Fruit fly (Drosophila melanogaster) whole organism, embryonic: ENCODE measurements around the gene Lerp.

Experiments
- Adf1 ChIP-seq: fragments of 200-800 bp; sonication (Bioruptor generic); IDR thresholded peaks from 2 replicates; pipeline ENCODE4 v1.3.6; 2022; ENCODE audit warnings: missing biosample characterization, missing genetic modification characterization
- Antp ChIP-seq: fragments of 200-800 bp; sonication (Bioruptor generic); optimal IDR thresholded peaks from 3 replicates; lab custom pipeline; 2016; ENCODE audit warnings: missing biosample characterization, missing genetic modification characterization
- Atf6 ChIP-seq: fragments of 200-800 bp; sonication (Bioruptor generic); IDR thresholded peaks from 2 replicates; pipeline ENCODE4 v1.3.6; 2022; ENCODE audit warnings: missing biosample characterization, missing genetic modification characterization
- B-H2 ChIP-seq: fragments of 200-800 bp; sonication (Bioruptor generic); optimal IDR thresholded peaks from 2 replicates; lab custom pipeline; 2018; ENCODE audit warnings: missing biosample characterization, mild to moderate bottlenecking, missing genetic modification characterization
- CG1024 ChIP-seq: fragments of 200-800 bp; sonication (Bioruptor generic); IDR thresholded peaks from 2 replicates; pipeline ENCODE4 v1.3.6; 2022; ENCODE audit warnings: missing biosample characterization, missing genetic modification characterization
- CG10959 ChIP-seq: fragments of 200-800 bp; sonication (Bioruptor generic); IDR thresholded peaks from 2 replicates; pipeline ENCODE4 v1.3.6; 2022; ENCODE audit warnings: missing biosample characterization, missing genetic modification characterization
- CG13424 ChIP-seq: fragments of 200-800 bp; sonication (Bioruptor generic); optimal IDR thresholded peaks from 2 replicates; lab custom pipeline; 2019; ENCODE audit warnings: missing biosample characterization, mild to moderate bottlenecking, missing genetic modification characterization, moderate library complexity
- CG15269 ChIP-seq: fragments of 200-800 bp; sonication (Bioruptor generic); optimal IDR thresholded peaks from 2 replicates; lab custom pipeline; 2018; ENCODE audit warnings: missing biosample characterization, mild to moderate bottlenecking, missing genetic modification characterization, moderate library complexity
- CG15479 ChIP-seq: fragments of 200-800 bp; sonication (Bioruptor generic); optimal IDR thresholded peaks from 3 replicates; lab custom pipeline; 2019; ENCODE audit warnings: missing biosample characterization, mild to moderate bottlenecking, missing genetic modification characterization, moderate library complexity
- CG18011 ChIP-seq: fragments of 200-800 bp; sonication (Bioruptor generic); optimal IDR thresholded peaks from 2 replicates; lab custom pipeline; 2017; ENCODE audit warnings: missing biosample characterization, missing genetic modification characterization, mild to moderate bottlenecking, moderate library complexity, missing genotype
- CG2199 ChIP-seq: fragments of 200-800 bp; sonication (Bioruptor generic); IDR thresholded peaks from 3 replicates; pipeline ENCODE4 v1.3.6; 2022; ENCODE audit warnings: missing biosample characterization, missing genetic modification characterization
- CG3163 ChIP-seq: fragments of 200-800 bp; sonication (Bioruptor generic); optimal IDR thresholded peaks from 3 replicates; lab custom pipeline; 2016; ENCODE audit warnings: missing biosample characterization, missing genetic modification characterization
- CG33213 ChIP-seq: fragments of 200-800 bp; sonication (Bioruptor generic); optimal IDR thresholded peaks from 3 replicates; lab custom pipeline; 2016; ENCODE audit warnings: missing biosample characterization, missing genetic modification characterization
- CG3847 ChIP-seq: fragments of 200-800 bp; sonication (Bioruptor generic); IDR thresholded peaks from 2 replicates; pipeline ENCODE4 v1.3.6; 2022; ENCODE audit warnings: missing biosample characterization, missing genetic modification characterization
- CG4360 ChIP-seq: fragments of 200-800 bp; sonication (Bioruptor generic); IDR thresholded peaks from 2 replicates; pipeline ENCODE4 v1.3.6; 2022; ENCODE audit warnings: missing biosample characterization, missing genetic modification characterization
- CG4707 ChIP-seq: fragments of 200-800 bp; sonication (Bioruptor generic); optimal IDR thresholded peaks from 2 replicates; lab custom pipeline; 2018; ENCODE audit warnings: missing biosample characterization, mild to moderate bottlenecking, missing genetic modification characterization, moderate library complexity
- CG4854 ChIP-seq: fragments of 200-800 bp; sonication (Bioruptor generic); optimal IDR thresholded peaks from 2 replicates; lab custom pipeline; 2016; ENCODE audit warnings: missing biosample characterization, missing genetic modification characterization, inconsistent platforms
- CG9797 ChIP-seq: fragments of 200-800 bp; sonication (Bioruptor generic); optimal IDR thresholded peaks from 3 replicates; lab custom pipeline; 2018; ENCODE audit warnings: missing biosample characterization, mild to moderate bottlenecking, missing genetic modification characterization
- CG9932 ChIP-seq: fragments of 200-800 bp; sonication (Bioruptor generic); IDR thresholded peaks from 2 replicates; pipeline ENCODE4 v1.3.6; 2022; ENCODE audit warnings: missing biosample characterization, missing genetic modification characterization
- Dbx ChIP-seq: fragments of 200-800 bp; sonication (Bioruptor generic); IDR thresholded peaks from 3 replicates; pipeline ENCODE4 v1.3.6; 2022; ENCODE audit warnings: missing biosample characterization, missing genetic modification characterization
- Dfd ChIP-seq, 2 experiments: fragments of >200 bp; optimal IDR thresholded peaks; 2 replicates each; lab custom pipeline; 2017; ENCODE audit warnings: missing biosample characterization in 2 of 2, missing genetic modification characterization in 2 of 2
- Doc2 ChIP-seq: fragments of 200-800 bp; sonication (Bioruptor generic); IDR thresholded peaks from 2 replicates; pipeline ENCODE4 v1.3.6; 2022; ENCODE audit warnings: missing biosample characterization, missing genetic modification characterization
- Fer3 ChIP-seq: fragments of 200-800 bp; sonication (Bioruptor generic); optimal IDR thresholded peaks from 2 replicates; lab custom pipeline; 2018; ENCODE audit warnings: missing biosample characterization, mild to moderate bottlenecking, missing genetic modification characterization, moderate library complexity
- H2.0 ChIP-seq: fragments of 200-800 bp; sonication (Bioruptor generic); IDR thresholded peaks from 2 replicates; pipeline ENCODE4 v1.3.6; 2022; ENCODE audit warnings: missing biosample characterization, missing genetic modification characterization
- Hr51 ChIP-seq, 2 experiments: fragments of 200-800 bp; sonication (Bioruptor generic); optimal IDR thresholded peaks; 2 replicates in 1 of 2; 3 replicates in 1 of 2; lab custom pipeline; 2016 to 2018; ENCODE audit warnings: missing biosample characterization in 2 of 2, missing genetic modification characterization in 2 of 2, mild to moderate bottlenecking in 1 of 2, moderate library complexity in 1 of 2
- Neu2 ChIP-seq: fragments of 200-800 bp; sonication (Bioruptor generic); optimal IDR thresholded peaks from 3 replicates; lab custom pipeline; 2016; ENCODE audit warnings: missing biosample characterization, missing genetic modification characterization, borderline replicate concordance
- Opbp ChIP-seq: fragments of 200-800 bp; sonication (Bioruptor generic); IDR thresholded peaks from 3 replicates; pipeline ENCODE4 v1.3.6; 2022; ENCODE audit warnings: missing biosample characterization, missing genetic modification characterization; ENCODE audit not compliant: partially characterized antibody
- Sox102F ChIP-seq: fragments of 200-800 bp; sonication (Bioruptor generic); optimal IDR thresholded peaks from 2 replicates; lab custom pipeline; 2018; ENCODE audit warnings: missing biosample characterization, mild to moderate bottlenecking, missing genetic modification characterization, moderate library complexity
- Vsx1 ChIP-seq: fragments of 200-800 bp; sonication (Bioruptor generic); optimal IDR thresholded peaks from 2 replicates; lab custom pipeline; 2017; ENCODE audit warnings: missing biosample characterization, mild to moderate bottlenecking, missing genetic modification characterization, missing genetic modification reagents
- Xrp1 ChIP-seq: fragments of 200-800 bp; sonication (Bioruptor generic); IDR thresholded peaks from 2 replicates; pipeline ENCODE4 v1.3.6; 2022; ENCODE audit warnings: missing biosample characterization, missing genetic modification characterization
- abd-A ChIP-seq: fragments of 200-800 bp; sonication (Bioruptor generic); optimal IDR thresholded peaks from 3 replicates; lab custom pipeline; 2019; ENCODE audit warnings: missing biosample characterization, mild to moderate bottlenecking, missing genetic modification characterization, moderate library complexity
- dysf ChIP-seq: fragments of 200-800 bp; sonication (Bioruptor generic); IDR thresholded peaks from 3 replicates; pipeline ENCODE4 v1.3.6; 2022; ENCODE audit warnings: missing biosample characterization, missing genetic modification characterization
- emc ChIP-seq: fragments of 200-800 bp; sonication (Bioruptor generic); optimal IDR thresholded peaks from 2 replicates; lab custom pipeline; 2016; ENCODE audit warnings: missing biosample characterization, missing genetic modification characterization
- en ChIP-seq: fragments of 200-800 bp; sonication (Bioruptor generic); optimal IDR thresholded peaks from 2 replicates; lab custom pipeline; 2016; ENCODE audit warnings: missing biosample characterization, missing genetic modification characterization
- eve ChIP-seq, 2 experiments: fragments of >200 bp; optimal IDR thresholded peaks; 2 replicates each; lab custom pipeline; 2017; ENCODE audit warnings: missing biosample characterization in 2 of 2, missing genetic modification characterization in 2 of 2
- ftz-f1 ChIP-seq: fragments of 200-800 bp; sonication (Bioruptor generic); optimal IDR thresholded peaks from 2 replicates; lab custom pipeline; 2016; ENCODE audit warnings: missing biosample characterization, missing genetic modification characterization
- jumu ChIP-seq: fragments of 200-800 bp; sonication (Bioruptor generic); optimal IDR thresholded peaks from 3 replicates; lab custom pipeline; 2016; ENCODE audit warnings: missing biosample characterization, missing genetic modification characterization
- knrl ChIP-seq: fragments of 200-800 bp; sonication (Bioruptor generic); IDR thresholded peaks from 3 replicates; pipeline ENCODE4 v1.3.6; 2022; ENCODE audit warnings: missing biosample characterization, missing genetic modification characterization; ENCODE audit not compliant: partially characterized antibody
- lov ChIP-seq, 2 experiments: fragments of 200-800 bp in 1 of 2; fragments of >200 bp in 1 of 2; sonication (Bioruptor generic) in 1 of 2; IDR thresholded peaks in 1 of 2; optimal IDR thresholded peaks in 1 of 2; 2 replicates in 1 of 2; 3 replicates in 1 of 2; pipeline versions ENCODE4 v1.3.6 to Lab custom; 2017 to 2022; ENCODE audit warnings: missing biosample characterization in 1 of 2, missing genetic modification characterization in 1 of 2
- luna ChIP-seq: fragments of 200-800 bp; sonication (Bioruptor generic); optimal IDR thresholded peaks from 2 replicates; lab custom pipeline; 2016; ENCODE audit warnings: missing biosample characterization, missing genetic modification characterization
- nau ChIP-seq: fragments of 200-800 bp; sonication (Bioruptor generic); optimal IDR thresholded peaks from 3 replicates; lab custom pipeline; 2017; ENCODE audit warnings: missing biosample characterization, mild to moderate bottlenecking, missing genetic modification characterization, missing genetic modification reagents
- pfk ChIP-seq: fragments of 200-800 bp; sonication (Bioruptor generic); optimal IDR thresholded peaks from 2 replicates; lab custom pipeline; 2018; ENCODE audit warnings: missing biosample characterization, mild to moderate bottlenecking, missing genetic modification characterization, moderate library complexity
- pzg ChIP-seq: fragments of 200-800 bp; sonication (Bioruptor generic); optimal IDR thresholded peaks from 3 replicates; lab custom pipeline; 2018; ENCODE audit warnings: missing biosample characterization, mild to moderate bottlenecking, missing genetic modification characterization, moderate library complexity
- ro ChIP-seq: fragments of 200-800 bp; sonication (Bioruptor generic); IDR thresholded peaks from 2 replicates; pipeline ENCODE4 v1.3.6; 2022; ENCODE audit warnings: missing biosample characterization, missing genetic modification characterization
- salm ChIP-seq: fragments of 200-800 bp; sonication (Bioruptor generic); optimal IDR thresholded peaks from 2 replicates; lab custom pipeline; 2018; ENCODE audit warnings: missing biosample characterization, mild to moderate bottlenecking, missing genetic modification characterization
- scrt ChIP-seq: fragments of 200-800 bp; sonication (Bioruptor generic); optimal IDR thresholded peaks from 2 replicates; lab custom pipeline; 2018; ENCODE audit warnings: missing biosample characterization, mild to moderate bottlenecking, missing genetic modification characterization, moderate library complexity
- sug ChIP-seq: fragments of 200-800 bp; optimal IDR thresholded peaks from 2 replicates; lab custom pipeline; 2019; ENCODE audit warnings: missing biosample characterization, mild to moderate bottlenecking, missing genetic modification characterization, moderate library complexity
- tin ChIP-seq: fragments of 200-800 bp; sonication (Bioruptor generic); optimal IDR thresholded peaks from 3 replicates; lab custom pipeline; 2016; ENCODE audit warnings: missing biosample characterization, missing genetic modification characterization
- trh ChIP-seq: fragments of 200-800 bp; sonication (Bioruptor generic); optimal IDR thresholded peaks from 2 replicates; lab custom pipeline; 2016; ENCODE audit warnings: missing biosample characterization, missing genetic modification characterization
- wek ChIP-seq: fragments of 200-800 bp; sonication (Bioruptor generic); optimal IDR thresholded peaks from 3 replicates; lab custom pipeline; 2018; ENCODE audit warnings: missing biosample characterization, mild to moderate bottlenecking, missing genetic modification characterization, moderate library complexity
- zf30C ChIP-seq: fragments of 200-800 bp; sonication (Bioruptor generic); optimal IDR thresholded peaks from 3 replicates; lab custom pipeline; 2018; ENCODE audit warnings: missing biosample characterization, mild to moderate bottlenecking, missing genetic modification characterization

Gene Lerp

DNA sequence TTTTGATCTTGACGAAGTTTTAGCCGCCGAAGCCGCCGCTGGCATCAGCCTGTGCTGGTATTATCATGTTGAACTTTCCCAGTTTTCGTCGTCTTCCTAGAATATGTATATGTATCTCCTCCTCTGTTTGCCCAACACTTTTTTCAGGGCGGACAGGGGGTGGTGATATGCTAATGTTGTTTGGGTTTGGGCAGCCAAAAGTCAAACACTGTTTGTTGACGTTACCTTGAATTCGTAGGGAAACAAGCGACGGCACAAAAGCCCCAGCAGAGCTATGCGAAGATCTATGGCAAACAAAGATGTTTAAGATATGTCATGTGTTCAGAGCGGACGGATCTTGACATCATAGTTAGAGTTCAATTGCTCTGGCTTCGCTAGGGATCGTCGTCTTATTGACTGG lies 45.8 kb upstream of the Lerp start (continued):
- TF ChIP-seq Vsx1 (GFP tag; lab: Kevin White, UChicago) (no peak), Doc2 (GFP tag; lab: Robert Waterston, UW) (no peak), trh (GFP tag; lab: Kevin White, UChicago) (no peak), CG9932 (GFP tag; lab: Robert Waterston, UW) (no peak), CG18011 (GFP tag; lab: Kevin White, UChicago) (no peak), CG4854 (GFP tag; lab: Kevin White, UChicago) (no peak), Xrp1 (GFP tag; lab: Robert Waterston, UW) (peak; percentile 49; the same call in 1 of the 2 replicates), abd-A (tag; lab: Kevin White, UChicago) (no peak), CG33213 (GFP tag; lab: Kevin White, UChicago) (no peak), CG3163 (GFP tag; lab: Kevin White, UChicago) (no peak), Fer3 (tag; lab: Kevin White, UChicago) (peak; percentile 23), luna (no peak), tin (GFP tag; lab: Kevin White, UChicago) (no peak), en (GFP tag; lab: Kevin White, UChicago) (no peak), wek (GFP tag; lab: Kevin White, UChicago) (peak; percentile 45), ro (GFP tag; lab: Robert Waterston, UW) (no peak), Atf6 (peak; percentile 48), Opbp (no peak), Hr51 (GFP tag; optimal IDR thresholded peaks at IDR 0.05; lab: Kevin White, UChicago) (no peak), CG4707 (GFP tag; lab: Kevin White, UChicago) (peak; percentile 31), lov (optimal IDR thresholded peaks at IDR 0.05; lab: Kevin White, UChicago) (no peak), lov (GFP tag; IDR thresholded peaks at IDR 0.05; lab: Robert Waterston, UW) (0 out of 3 replicates have a peak, but pooled peaks have one; percentile 6), eve (GFP tag; optimal IDR thresholded peaks at IDR 0.05; lab: Kevin White, UChicago) (no peak), emc (GFP tag; lab: Kevin White, UChicago) (no peak), Adf1 (GFP tag; lab: Robert Waterston, UW) (no peak), scrt (GFP tag; lab: Kevin White, UChicago) (no peak), CG15269 (tag; lab: Kevin White, UChicago) (peak; percentile 1), salm (tag; lab: Kevin White, UChicago) (no peak), CG13424 (tag; lab: Kevin White, UChicago) (no peak), CG3847 (GFP tag; lab: Robert Waterston, UW) (no peak), Antp (GFP tag; lab: Kevin White, UChicago) (no peak), H2.0 (GFP tag; lab: Robert Waterston, UW) (no peak), CG1024 (GFP tag; lab: Robert Waterston, UW) (0 out of 2 replicates have a peak, but pooled peaks have one; percentile 16), CG15479 (GFP tag; lab: Kevin White, UChicago) (no peak), dysf (GFP tag; lab: Robert Waterston, UW) (no peak), Sox102F (GFP tag; lab: Kevin White, UChicago) (no peak), knrl (GFP tag; lab: Robert Waterston, UW) (no peak), Dfd (GFP tag; optimal IDR thresholded peaks at IDR 0.05; lab: Kevin White, UChicago) (no peak), pfk (GFP tag; lab: Kevin White, UChicago) (no peak), CG10959 (no peak), B-H2 (no peak), jumu (GFP tag; lab: Kevin White, UChicago) (no peak), sug (tag; lab: Kevin White, UChicago) (no peak), CG4360 (GFP tag; lab: Robert Waterston, UW) (0 out of 2 replicates have a peak, but pooled peaks have one; percentile 20), nau (GFP tag; lab: Kevin White, UChicago) (no peak), CG9797 (no peak), Dbx (GFP tag; lab: Robert Waterston, UW) (no peak), pzg (GFP tag; lab: Kevin White, UChicago) (no peak), zf30C (no peak), Neu2 (GFP tag; lab: Kevin White, UChicago) (no peak), CG2199 (GFP tag; lab: Robert Waterston, UW) (no peak), ftz-f1 (GFP tag; lab: Kevin White, UChicago) (no peak)
